Fruit fly (Drosophila melanogaster) whole organism, embryonic: ENCODE measurements around the gene CG44838.

Source experiments
- Antp ChIP-seq: fragments of 200-800 bp; sonication (Bioruptor generic); optimal IDR thresholded peaks from 3 replicates; lab custom pipeline; 2016; ENCODE audit warnings: missing biosample characterization, missing genetic modification characterization
- Atf6 ChIP-seq: fragments of 200-800 bp; sonication (Bioruptor generic); IDR thresholded peaks from 2 replicates; pipeline ENCODE4 v1.3.6; 2022; ENCODE audit warnings: missing biosample characterization, missing genetic modification characterization
- CG10366 ChIP-seq: fragments of 200-800 bp; sonication (Bioruptor generic); IDR thresholded peaks from 2 replicates; pipeline ENCODE4 v1.3.6; 2022; ENCODE audit warnings: missing biosample characterization, missing genetic modification characterization
- CG10959 ChIP-seq: fragments of 200-800 bp; sonication (Bioruptor generic); IDR thresholded peaks from 2 replicates; pipeline ENCODE4 v1.3.6; 2022; ENCODE audit warnings: missing biosample characterization, missing genetic modification characterization
- CG11085 ChIP-seq: fragments of 200-800 bp; sonication (Bioruptor generic); IDR thresholded peaks from 2 replicates; pipeline ENCODE4 v1.3.6; 2022; ENCODE audit warnings: missing biosample characterization, missing genetic modification characterization
- CG11695 ChIP-seq: fragments of 200-800 bp; sonication (Bioruptor generic); IDR thresholded peaks from 3 replicates; pipeline ENCODE4 v1.3.6; 2022; ENCODE audit warnings: missing biosample characterization, missing genetic modification characterization
- CG12071 ChIP-seq: fragments of 200-800 bp; sonication (Bioruptor generic); optimal IDR thresholded peaks from 3 replicates; lab custom pipeline; 2018; ENCODE audit warnings: missing biosample characterization, mild to moderate bottlenecking, missing genetic modification characterization
- CG12219 ChIP-seq: fragments of 200-800 bp; sonication (Bioruptor generic); optimal IDR thresholded peaks from 3 replicates; lab custom pipeline; 2018; ENCODE audit warnings: missing biosample characterization, mild to moderate bottlenecking, missing genetic modification characterization
- CG14860 ChIP-seq: fragments of 200-800 bp; sonication (Bioruptor generic); IDR thresholded peaks from 3 replicates; pipeline ENCODE4 v1.3.6; 2022; ENCODE audit warnings: missing biosample characterization, missing genetic modification characterization; ENCODE audit not compliant: partially characterized antibody
- CG15073 ChIP-seq: fragments of 200-800 bp; sonication (Bioruptor generic); optimal IDR thresholded peaks from 2 replicates; lab custom pipeline; 2016; ENCODE audit warnings: missing biosample characterization, missing genetic modification characterization
- CG17328 ChIP-seq: fragments of 200-800 bp; sonication (Bioruptor generic); IDR thresholded peaks from 2 replicates; pipeline ENCODE4 v1.3.6; 2022; ENCODE audit warnings: missing biosample characterization, missing genetic modification characterization
- CG18619 ChIP-seq: fragments of 200-800 bp; sonication (Bioruptor generic); optimal IDR thresholded peaks from 3 replicates; lab custom pipeline; 2017; ENCODE audit warnings: missing biosample characterization, mild to moderate bottlenecking, missing genetic modification characterization
- CG2129 ChIP-seq: fragments of 200-800 bp; sonication (Bioruptor generic); IDR thresholded peaks from 2 replicates; pipeline ENCODE4 v1.3.6; 2022; ENCODE audit warnings: missing biosample characterization, missing genetic modification characterization; ENCODE audit not compliant: partially characterized antibody
- CG2712 ChIP-seq: fragments of 200-800 bp; optimal IDR thresholded peaks from 3 replicates; lab custom pipeline; 2019; ENCODE audit warnings: missing biosample characterization, mild to moderate bottlenecking, missing genetic modification characterization, moderate library complexity
- CG32767 ChIP-seq: fragments of 200-800 bp; sonication (Bioruptor generic); IDR thresholded peaks from 2 replicates; pipeline ENCODE4 v1.3.6; 2022; ENCODE audit warnings: missing biosample characterization, missing genetic modification characterization
- CG34224 ChIP-seq: fragments of 200-800 bp; sonication (Bioruptor generic); IDR thresholded peaks from 3 replicates; pipeline ENCODE4 v1.3.6; 2022; ENCODE audit warnings: missing biosample characterization, missing genetic modification characterization; ENCODE audit not compliant: partially characterized antibody
- CG5245 ChIP-seq: fragments of 200-800 bp; sonication (Bioruptor generic); optimal IDR thresholded peaks from 3 replicates; lab custom pipeline; 2016; ENCODE audit warnings: missing biosample characterization, missing genetic modification characterization
- CG6689 ChIP-seq: fragments of 200-800 bp; sonication (Bioruptor generic); IDR thresholded peaks from 2 replicates; pipeline ENCODE4 v1.3.6; 2022; ENCODE audit warnings: missing biosample characterization, missing genetic modification characterization
- CG7786 ChIP-seq: fragments of 200-800 bp; sonication (Bioruptor generic); optimal IDR thresholded peaks from 2 replicates; lab custom pipeline; 2016; ENCODE audit warnings: missing biosample characterization, missing genetic modification characterization
- CG7839 ChIP-seq: fragments of 200-800 bp; sonication (Bioruptor generic); optimal IDR thresholded peaks from 3 replicates; lab custom pipeline; 2018; ENCODE audit warnings: missing biosample characterization, mild to moderate bottlenecking, missing genetic modification characterization, moderate library complexity
- CG8478 ChIP-seq: fragments of >200 bp; optimal IDR thresholded peaks from 2 replicates; lab custom pipeline; 2018
- CG9437 ChIP-seq: fragments of 200-800 bp; sonication (Bioruptor generic); optimal IDR thresholded peaks from 2 replicates; lab custom pipeline; 2018; ENCODE audit warnings: missing biosample characterization, mild to moderate bottlenecking, missing genetic modification characterization
- E2f2 ChIP-seq: fragments of 200-800 bp; sonication (Bioruptor generic); IDR thresholded peaks from 2 replicates; pipeline ENCODE4 v1.3.6; 2022; ENCODE audit warnings: missing biosample characterization, missing genetic modification characterization
- Elba2 ChIP-seq: fragments of 200-800 bp; sonication (Bioruptor generic); optimal IDR thresholded peaks from 3 replicates; lab custom pipeline; 2016; ENCODE audit warnings: missing biosample characterization, missing genetic modification characterization
- Ets97D ChIP-seq: fragments of 200-800 bp; sonication (Bioruptor generic); optimal IDR thresholded peaks from 3 replicates; lab custom pipeline; 2016; ENCODE audit warnings: missing biosample characterization, missing genetic modification characterization
- Hr3 ChIP-seq: fragments of 200-800 bp; sonication (Bioruptor generic); optimal IDR thresholded peaks from 3 replicates; lab custom pipeline; 2016; ENCODE audit warnings: missing biosample characterization, missing genetic modification characterization
- MESR4 ChIP-seq: fragments of 200-800 bp; sonication (Bioruptor generic); optimal IDR thresholded peaks from 2 replicates; lab custom pipeline; 2018; ENCODE audit warnings: missing biosample characterization, mild to moderate bottlenecking, missing genetic modification characterization, moderate library complexity
- Sry-δ ChIP-seq: fragments of 200-800 bp; sonication (Bioruptor generic); optimal IDR thresholded peaks from 2 replicates; lab custom pipeline; 2016; ENCODE audit warnings: missing biosample characterization, missing genetic modification characterization
- Taf1 ChIP-seq: fragments of 200-800 bp; sonication (Bioruptor generic); IDR thresholded peaks from 2 replicates; pipeline ENCODE4 v1.3.6; 2022; ENCODE audit warnings: missing biosample characterization, missing genetic modification characterization
- Trl ChIP-seq, 3 experiments: fragments of >200 bp in 2 of 3; fragments of 200-800 bp in 1 of 3; sonication (Bioruptor generic) in 1 of 3; optimal IDR thresholded peaks; 2 replicates in 1 of 3; 3 replicates in 2 of 3; lab custom pipeline; 2016 to 2017; ENCODE audit warnings: missing biosample characterization in 1 of 3, missing genetic modification characterization in 1 of 3
- abd-A ChIP-seq: fragments of 200-800 bp; sonication (Bioruptor generic); optimal IDR thresholded peaks from 3 replicates; lab custom pipeline; 2019; ENCODE audit warnings: missing biosample characterization, mild to moderate bottlenecking, missing genetic modification characterization, moderate library complexity
- ap ChIP-seq: fragments of 200-800 bp; sonication (Bioruptor generic); IDR thresholded peaks from 2 replicates; pipeline ENCODE4 v1.3.6; 2022; ENCODE audit warnings: missing biosample characterization, missing genetic modification characterization
- bigmax ChIP-seq: fragments of 200-800 bp; sonication (Bioruptor generic); optimal IDR thresholded peaks from 2 replicates; lab custom pipeline; 2018; ENCODE audit warnings: missing biosample characterization, mild to moderate bottlenecking, missing genetic modification characterization
- da ChIP-seq: fragments of 200-800 bp; sonication (Bioruptor generic); optimal IDR thresholded peaks from 2 replicates; lab custom pipeline; 2016; ENCODE audit warnings: missing biosample characterization, missing genetic modification characterization
- disco-r ChIP-seq: fragments of 200-800 bp; sonication (Bioruptor generic); optimal IDR thresholded peaks from 2 replicates; lab custom pipeline; 2016; ENCODE audit warnings: missing biosample characterization, missing genetic modification characterization
- eve ChIP-seq, 2 experiments: fragments of >200 bp; optimal IDR thresholded peaks; 2 replicates each; lab custom pipeline; 2017; ENCODE audit warnings: missing biosample characterization in 2 of 2, missing genetic modification characterization in 2 of 2
- fd64A ChIP-seq: fragments of 200-800 bp; sonication (Bioruptor generic); optimal IDR thresholded peaks from 3 replicates; lab custom pipeline; 2018; ENCODE audit warnings: missing biosample characterization, mild to moderate bottlenecking, missing genetic modification characterization
- gcm2 ChIP-seq: fragments of 200-800 bp; sonication (Bioruptor generic); optimal IDR thresholded peaks from 2 replicates; lab custom pipeline; 2016; ENCODE audit warnings: missing biosample characterization, missing genetic modification characterization
- ham ChIP-seq: fragments of 200-800 bp; sonication (Bioruptor generic); IDR thresholded peaks from 2 replicates; pipeline ENCODE4 v1.3.6; 2022; ENCODE audit warnings: missing biosample characterization, missing genetic modification characterization
- her ChIP-seq: fragments of 200-800 bp; sonication (Bioruptor generic); optimal IDR thresholded peaks from 2 replicates; lab custom pipeline; 2016; ENCODE audit warnings: missing biosample characterization, missing genetic modification characterization
- kni ChIP-seq: fragments of 200-800 bp; sonication (Bioruptor generic); optimal IDR thresholded peaks from 3 replicates; lab custom pipeline; 2017; ENCODE audit warnings: mild to moderate bottlenecking, missing biosample characterization, missing genetic modification reagents, missing genetic modification characterization
- lab ChIP-seq: fragments of 200-800 bp; sonication (Bioruptor generic); optimal IDR thresholded peaks from 3 replicates; lab custom pipeline; 2017; ENCODE audit warnings: missing biosample characterization, missing genetic modification characterization, mild to moderate bottlenecking, moderate library complexity, missing genetic modification reagents
- maf-S ChIP-seq: fragments of 200-800 bp; sonication (Bioruptor generic); optimal IDR thresholded peaks from 2 replicates; lab custom pipeline; 2016; ENCODE audit warnings: missing biosample characterization, missing genetic modification characterization
- org-1 ChIP-seq: fragments of 200-800 bp; sonication (Bioruptor generic); optimal IDR thresholded peaks from 2 replicates; lab custom pipeline; 2017; ENCODE audit warnings: missing biosample characterization, missing genetic modification characterization
- prd ChIP-seq, 3 experiments: fragments of >200 bp in 2 of 3; fragments of 200-800 bp in 1 of 3; sonication (Bioruptor generic) in 1 of 3; optimal IDR thresholded peaks in 2 of 3; IDR thresholded peaks in 1 of 3; 2 replicates in 2 of 3; 3 replicates in 1 of 3; pipeline versions ENCODE4 v1.3.6 to Lab custom; 2017 to 2022; ENCODE audit warnings: missing biosample characterization in 1 of 3, missing genetic modification characterization in 1 of 3
- sim ChIP-seq: fragments of 200-800 bp; sonication (Bioruptor generic); IDR thresholded peaks from 2 replicates; pipeline ENCODE4 v1.3.6; 2022; ENCODE audit warnings: missing biosample characterization, missing genetic modification characterization
- sug ChIP-seq: fragments of 200-800 bp; optimal IDR thresholded peaks from 2 replicates; lab custom pipeline; 2019; ENCODE audit warnings: missing biosample characterization, mild to moderate bottlenecking, missing genetic modification characterization, moderate library complexity
- twi ChIP-seq: fragments of 200-800 bp; optimal IDR thresholded peaks from 2 replicates; lab custom pipeline; 2019; ENCODE audit warnings: missing biosample characterization, mild to moderate bottlenecking, missing genetic modification characterization, moderate library complexity
- zfh1 ChIP-seq: fragments of 200-800 bp; sonication (Bioruptor generic); IDR thresholded peaks from 3 replicates; pipeline ENCODE4 v1.3.6; 2022; ENCODE audit warnings: missing biosample characterization, missing genetic modification characterization

CG44838 gene

DNA sequence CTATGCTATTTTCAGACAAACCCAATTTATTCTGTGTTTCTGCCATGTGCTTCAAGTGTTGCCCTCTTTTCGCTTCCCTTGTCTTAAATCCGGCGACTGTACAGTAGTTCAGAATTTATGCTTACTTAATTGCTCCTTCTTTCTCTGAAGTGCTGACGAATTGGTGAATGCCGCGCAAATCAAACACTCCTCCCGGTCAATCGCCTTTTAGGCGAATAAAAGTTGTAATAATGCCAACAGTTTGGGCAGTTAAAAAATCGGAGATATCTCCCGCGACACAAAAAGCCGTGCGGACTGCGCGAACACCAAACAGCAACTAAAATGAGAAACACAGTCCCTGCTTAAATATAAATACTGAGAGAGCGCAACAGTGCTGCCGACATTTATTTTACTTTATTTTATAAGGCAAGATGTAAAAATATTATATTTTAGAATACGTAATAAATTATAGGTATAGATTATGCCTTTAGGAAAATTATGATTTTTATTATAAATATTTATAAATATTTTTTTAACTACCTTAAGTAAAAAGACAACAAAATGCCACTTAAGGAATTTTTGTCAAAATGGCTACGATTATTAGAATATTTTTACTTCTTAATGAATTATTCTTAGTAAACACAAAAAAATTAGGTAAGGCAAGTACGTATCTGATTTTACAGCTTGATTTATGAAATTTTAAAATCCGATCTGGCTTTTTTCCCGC lies 44.3 kb downstream of the CG44838 start, which contains the start of gene path (continued):
- TF ChIP-seq CG6689 (GFP tag; lab: Robert Waterston, UW) (peak; percentile 30; the same call in 1 of the 2 replicates), CG18619 (GFP tag; lab: Kevin White, UChicago) (peak; percentile 38), kni (GFP tag; lab: Kevin White, UChicago) (peak; percentile 29), twi (tag; lab: Kevin White, UChicago) (peak; percentile 49), Trl (optimal IDR thresholded peaks at IDR 0.05; lab: Kevin White, UChicago) (peak in 1 of 2 experiments; percentile 43), Trl (GFP tag; optimal IDR thresholded peaks at IDR 0.05; lab: Kevin White, UChicago) (peak; percentile 10), gcm2 (GFP tag; lab: Kevin White, UChicago) (no peak), disco-r (GFP tag; lab: Kevin White, UChicago) (no peak), CG12219 (GFP tag; lab: Kevin White, UChicago) (no peak), maf-S (GFP tag; lab: Kevin White, UChicago) (no peak), bigmax (GFP tag; lab: Kevin White, UChicago) (no peak), Elba2 (GFP tag; lab: Kevin White, UChicago) (no peak), CG2712 (tag; lab: Kevin White, UChicago) (peak; percentile 79), CG7786 (GFP tag; lab: Kevin White, UChicago) (no peak), abd-A (tag; lab: Kevin White, UChicago) (peak; percentile 65), CG14860 (GFP tag; lab: Robert Waterston, UW) (no peak), CG2129 (no peak), Antp (no peak), CG10959 (GFP tag; lab: Robert Waterston, UW) (no peak), da (GFP tag; lab: Kevin White, UChicago) (no peak), CG15073 (GFP tag; lab: Kevin White, UChicago) (no peak), Ets97D (no peak), org-1 (GFP tag; lab: Kevin White, UChicago) (no peak), sim (GFP tag; lab: Robert Waterston, UW) (no peak), prd (optimal IDR thresholded peaks at IDR 0.05; lab: Kevin White, UChicago) (no peak), prd (GFP tag; IDR thresholded peaks at IDR 0.05; lab: Robert Waterston, UW) (0 out of 3 replicates have a peak, but pooled peaks have one; percentile 19), zfh1 (peak; percentile 44; the same call in 1 of the 3 replicates), CG5245 (GFP tag; lab: Kevin White, UChicago) (no peak), MESR4 (GFP tag; lab: Kevin White, UChicago) (peak; percentile 18), CG7839 (tag; lab: Kevin White, UChicago) (peak; percentile 56), ap (GFP tag; lab: Robert Waterston, UW) (no peak; the same call in 1 of the 2 replicates), fd64A (no peak), CG10366 (GFP tag; lab: Robert Waterston, UW) (peak; percentile 16; the same call in 1 of the 2 replicates), ham (GFP tag; lab: Robert Waterston, UW) (no peak), E2f2 (no peak), CG9437 (GFP tag; lab: Kevin White, UChicago) (peak; percentile 11), eve (GFP tag; optimal IDR thresholded peaks at IDR 0.05; lab: Kevin White, UChicago) (no peak), her (GFP tag; lab: Kevin White, UChicago) (no peak), Atf6 (GFP tag; lab: Robert Waterston, UW) (0 out of 2 replicates have a peak, but pooled peaks have one; percentile 24), CG8478 (no peak), sug (tag; lab: Kevin White, UChicago) (peak; percentile 9), Hr3 (GFP tag; lab: Kevin White, UChicago) (no peak), CG11695 (peak; percentile 42; the same call in 1 of the 3 replicates), lab (peak; percentile 40), CG34224 (no peak; the same call in 2 of the 3 replicates), Sry-δ (GFP tag; lab: Kevin White, UChicago) (no peak), CG32767 (no peak), CG11085 (GFP tag; lab: Robert Waterston, UW) (0 out of 2 replicates have a peak, but pooled peaks have one; percentile 18), Taf1 (no peak), CG17328 (GFP tag; lab: Robert Waterston, UW) (peak; percentile 17; the same call in 1 of the 2 replicates), CG12071 (GFP tag; lab: Kevin White, UChicago) (peak; percentile 19)
